Worm (Caenorhabditis elegans) whole organism, L4/young adult: ENCODE measurements around the gene F37C12.18.

Source experiments
- W03F9.2 ChIP-seq: fragments of 150-350 bp; optimal IDR thresholded peaks from 2 replicates; lab custom pipeline; 2014; ENCODE audit warnings: missing biosample characterization, missing genetic modification characterization
- dao-5 ChIP-seq: sonication (generic microtip); optimal IDR thresholded peaks from 2 replicates; lab custom pipeline; 2016; ENCODE audit warnings: missing genotype, missing genetic modification characterization, moderate library complexity, missing compliant biosample characterization
- him-1 ChIP-seq: sonication (generic microtip); optimal IDR thresholded peaks from 2 replicates; lab custom pipeline; 2016; ENCODE audit warnings: missing genotype, missing genetic modification reagents, missing genetic modification characterization, missing compliant biosample characterization

DNA sequence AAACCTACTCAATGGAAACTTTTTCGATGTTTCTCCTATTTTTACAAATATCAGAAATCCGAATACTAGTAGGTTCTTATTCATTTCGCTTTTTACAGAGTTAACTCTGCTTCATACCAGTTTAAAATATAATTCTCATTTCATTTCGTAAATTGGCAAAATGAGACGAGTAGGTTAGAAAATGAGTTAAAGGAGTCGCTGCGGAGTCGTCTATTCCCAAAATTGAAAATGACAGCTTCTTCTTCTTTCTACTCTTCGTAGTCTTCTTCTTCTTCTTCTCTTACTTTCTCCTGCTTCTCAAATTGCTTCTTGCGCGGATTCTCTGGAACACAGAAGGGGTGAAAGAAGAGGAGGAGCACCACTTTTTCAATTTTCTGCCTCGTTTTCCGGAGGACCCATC lies 50.5 kb downstream of the F37C12.18 start, which contains the start of gene glr-2:
- TF ChIP-seq him-1 (tag; lab: Kevin White, UChicago) = no peak
- TF ChIP-seq W03F9.2 (tag; lab: Kevin White, UChicago) = no peak
- TF ChIP-seq dao-5 = no peak
